Worm (Caenorhabditis elegans): ENCODE data around the gene xbp-1.

xbp-1 gene

ce11 chrIII:4204072-4204471 lies 10.5 kb downstream of the xbp-1 start, which contains the start of the genes pelo-1 and R74.7 (continued):
- no peak for TF ChIP-seq attf-4 (tag; optimal IDR thresholded peaks at IDR 0.05)
- no peak for TF ChIP-seq F26F4.8 (GFP tag; conservative IDR thresholded peaks at IDR 0.05)
- TF ChIP-seq R02D3.7 (tag; optimal IDR thresholded peaks at IDR 0.05): peak; percentile 69
- no peak for TF ChIP-seq cey-2 (tag; optimal IDR thresholded peaks at IDR 0.05; ENCODE audit: borderline replicate concordance, insufficient read depth)
- TF ChIP-seq duxl-1 (tag; optimal IDR thresholded peaks at IDR 0.05; ENCODE audit: poor library complexity): no peak
- no peak for TF ChIP-seq F37D6.2 (tag; optimal IDR thresholded peaks at IDR 0.05)
- TF ChIP-seq dmd-8 (GFP tag; IDR thresholded peaks at IDR 0.05): no peak
- TF ChIP-seq F10B5.3 (tag; optimal IDR thresholded peaks at IDR 0.05): no peak
- TF ChIP-seq php-3 (GFP tag; IDR thresholded peaks at IDR 0.05): no peak
- TF ChIP-seq hmg-1.1 (GFP tag; IDR thresholded peaks at IDR 0.05): no peak
- no peak for TF ChIP-seq nhr-111 (GFP tag; optimal IDR thresholded peaks at IDR 0.05)
- TF ChIP-seq rbr-2 (tag; optimal IDR thresholded peaks at IDR 0.05): no peak
- TF ChIP-seq unc-130 (GFP tag; optimal IDR thresholded peaks at IDR 0.05): no peak
- TF ChIP-seq lin-38 (GFP tag; IDR thresholded peaks at IDR 0.05): no peak

ce11 chrIII:4204964-4205363 lies 11.4 kb downstream of the xbp-1 start:
- TF ChIP-seq unc-62 (GFP tag; optimal IDR thresholded peaks at IDR 0.05 in 1 of 2) (no peak), unc-62 (tag; optimal IDR thresholded peaks at IDR 0.05) (no peak), ces-1 (GFP tag; optimal IDR thresholded peaks at IDR 0.05) (no peak), lin-38 (GFP tag; IDR thresholded peaks at IDR 0.05) (no peak), ZK546.5 (tag; optimal IDR thresholded peaks at IDR 0.05) (no peak), aha-1 (tag) (peak; percentile 94), F26F4.8 (GFP tag; conservative IDR thresholded peaks at IDR 0.05) (no peak), F37D6.2 (tag; optimal IDR thresholded peaks at IDR 0.05) (no peak), T20F7.1 (GFP tag; optimal IDR thresholded peaks at IDR 0.05) (no peak), hmg-1.1 (GFP tag; IDR thresholded peaks at IDR 0.05) (no peak)

- TF ChIP-seq Y48G9A.11 (GFP tag; IDR thresholded peaks at IDR 0.05) (peak; percentile 79), ztf-11 (tag; optimal IDR thresholded peaks at IDR 0.05) (no peak), dmd-6 (GFP tag; IDR thresholded peaks at IDR 0.05) (no peak), hlh-11 (tag; optimal IDR thresholded peaks at IDR 0.05) (no peak), nhr-28 (tag; optimal IDR thresholded peaks at IDR 0.05) (no peak), lsy-2 (tag; optimal IDR thresholded peaks at IDR 0.05) (peak in 1 of 2 experiments; percentile 79), lin-38 (GFP tag; IDR thresholded peaks at IDR 0.05) (peak; percentile 25), sdz-12 (GFP tag; optimal IDR thresholded peaks at IDR 0.05) (no peak), nhr-77 (tag; optimal IDR thresholded peaks at IDR 0.05) (no peak), unc-130 (GFP tag; optimal IDR thresholded peaks at IDR 0.05) (peak; percentile 67), lin-29 (GFP tag; IDR thresholded peaks at IDR 0.05) (no peak), F49E8.2 (tag; optimal IDR thresholded peaks at IDR 0.05; ENCODE audit: borderline replicate concordance) (peak; percentile 19), daf-16 (GFP tag; optimal IDR thresholded peaks at IDR 0.05) (no peak), daf-16 (tag; optimal IDR thresholded peaks at IDR 0.05) (no peak), T26A8.4 (GFP tag; IDR thresholded peaks at IDR 0.05) (no peak)
These were observed 12.2 kb downstream of the xbp-1 start, which contains the start of gene R74.8 for ce11 chrIII:4205751-4206327. TSS of gene R74.8 (plus strand) at chrIII:4206277.

- TF ChIP-seq lin-29 (GFP tag; IDR thresholded peaks at IDR 0.05): no peak
- 0 out of 2 replicates have a peak, but pooled peaks have one; percentile 18 for TF ChIP-seq Y48G9A.11 (GFP tag; IDR thresholded peaks at IDR 0.05)
- no peak for TF ChIP-seq spr-3 (GFP tag; optimal IDR thresholded peaks at IDR 0.05)
- no peak for TF ChIP-seq nhr-41 (GFP tag; IDR thresholded peaks at IDR 0.05)
- TF ChIP-seq aha-1 (tag): no peak
These were observed 14.6 kb downstream of the xbp-1 start for ce11 chrIII:4208210-4208609.
